Fruit fly (Drosophila melanogaster): ENCODE results near the gene rdgB.

The rdgB gene

dm6 chrX:13783534-13783949 lies 21.0 kb downstream of the rdgB start, which contains the start of gene inaE (continued):
- TF ChIP-seq gem (tag; optimal IDR thresholded peaks at IDR 0.05) (no peak), slp2 (GFP tag; optimal IDR thresholded peaks at IDR 0.05) (no peak), CG42726 (GFP tag; IDR thresholded peaks at IDR 0.05; ENCODE audit: partially characterized antibody) (no peak), CG7839 (tag; optimal IDR thresholded peaks at IDR 0.05) (peak; percentile 22), caup (GFP tag; optimal IDR thresholded peaks at IDR 0.05; ENCODE audit: severe bottlenecking) (no peak), CG12769 (tag; optimal IDR thresholded peaks at IDR 0.05) (peak; percentile 28), CG17912 (GFP tag; optimal IDR thresholded peaks at IDR 0.05) (peak; percentile 14), CG10147 (GFP tag; optimal IDR thresholded peaks at IDR 0.05) (no peak), CG14965 (GFP tag; optimal IDR thresholded peaks at IDR 0.05; ENCODE audit: borderline replicate concordance) (no peak), Dp (GFP tag; optimal IDR thresholded peaks at IDR 0.05) (peak; percentile 84), pros (GFP tag; optimal IDR thresholded peaks at IDR 0.05) (no peak), CG1603 (tag; optimal IDR thresholded peaks at IDR 0.05) (peak; percentile 54), Hr51 (GFP tag; optimal IDR thresholded peaks at IDR 0.05) (no peak), lab (GFP tag; optimal IDR thresholded peaks at IDR 0.05) (peak; percentile 39), Sin3A (optimal IDR thresholded peaks at IDR 0.05) (peak; percentile 0), fu2 (GFP tag; optimal IDR thresholded peaks at IDR 0.05) (no peak), ranshi (GFP tag; IDR thresholded peaks at IDR 0.05) (no peak; the same call in 1 of the 2 replicates), pho (GFP tag; optimal IDR thresholded peaks at IDR 0.05) (no peak), wek (GFP tag; optimal IDR thresholded peaks at IDR 0.05) (no peak), Drgx (GFP tag; IDR thresholded peaks at IDR 0.05) (no peak), jing (GFP tag; optimal IDR thresholded peaks at IDR 0.05) (no peak), CG5953 (GFP tag; IDR thresholded peaks at IDR 0.05) (no peak), shn (GFP tag; optimal IDR thresholded peaks at IDR 0.05) (no peak), CG16815 (GFP tag; optimal IDR thresholded peaks at IDR 0.05) (no peak), CG4360 (GFP tag; IDR thresholded peaks at IDR 0.05) (peak; percentile 38; the same call in 1 of the 2 replicates), MTF-1 (GFP tag; optimal IDR thresholded peaks at IDR 0.05; ENCODE audit: borderline replicate concordance) (no peak), bigmax (GFP tag; optimal IDR thresholded peaks at IDR 0.05) (no peak), zen2 (GFP tag; IDR thresholded peaks at IDR 0.05; ENCODE audit: partially characterized antibody) (no peak), Atf3 (GFP tag; optimal IDR thresholded peaks at IDR 0.05) (no peak), CG13775 (GFP tag; optimal IDR thresholded peaks at IDR 0.05) (no peak), CG31388 (GFP tag; optimal IDR thresholded peaks at IDR 0.05) (no peak), CG9817 (tag; optimal IDR thresholded peaks at IDR 0.05) (no peak), Fer3 (tag; optimal IDR thresholded peaks at IDR 0.05) (no peak), p53 (GFP tag; optimal IDR thresholded peaks at IDR 0.05) (no peak), CG10543 (GFP tag; optimal IDR thresholded peaks at IDR 0.05) (peak; percentile 8), Med (GFP tag) (peak; percentile 90), lmd (GFP tag; IDR thresholded peaks at IDR 0.05) (no peak), Elba2 (GFP tag; optimal IDR thresholded peaks at IDR 0.05) (no peak), Ssrp (tag; optimal IDR thresholded peaks at IDR 0.05) (no peak), CG10565 (GFP tag; optimal IDR thresholded peaks at IDR 0.05) (no peak), twi (tag; optimal IDR thresholded peaks at IDR 0.05) (no peak), GATAe (GFP tag; conservative IDR thresholded peaks at IDR 0.05) (no peak), Lpt (GFP tag; optimal IDR thresholded peaks at IDR 0.05) (no peak), amos (GFP tag; IDR thresholded peaks at IDR 0.05; ENCODE audit: partially characterized antibody) (peak; percentile 45; the same call in 1 of the 2 replicates), tna (GFP tag; IDR thresholded peaks at IDR 0.05; ENCODE audit: partially characterized antibody) (peak; percentile 66), Hey (tag; optimal IDR thresholded peaks at IDR 0.05) (no peak), CG18599 (GFP tag; optimal IDR thresholded peaks at IDR 0.05) (no peak), da (GFP tag; optimal IDR thresholded peaks at IDR 0.05) (no peak), CG12299 (tag; optimal IDR thresholded peaks at IDR 0.05) (no peak), tll (GFP tag; optimal IDR thresholded peaks at IDR 0.05) (no peak)
